Fruit fly (Drosophila melanogaster) whole organism, prepupa: ENCODE measurements around the gene Serinc.

Experiments
- Blimp-1 ChIP-seq: fragments of 200-800 bp; sonication (Bioruptor generic); optimal IDR thresholded peaks from 3 replicates; lab custom pipeline; 2017; ENCODE audit warnings: missing biosample characterization, missing genetic modification characterization, mild to moderate bottlenecking, moderate library complexity, missing genetic modification reagents
- CG11294 ChIP-seq: fragments of 200-800 bp; sonication (Bioruptor generic); IDR thresholded peaks from 2 replicates; pipeline ENCODE4 v1.3.6; 2022; ENCODE audit warnings: missing biosample characterization, missing genetic modification characterization
- CG11762 ChIP-seq: fragments of 200-800 bp; sonication (Bioruptor generic); optimal IDR thresholded peaks from 3 replicates; lab custom pipeline; 2016; ENCODE audit warnings: missing biosample characterization, missing genetic modification characterization; ENCODE audit not compliant: insufficient read depth
- CG11902 ChIP-seq: fragments of 200-800 bp; sonication (Bioruptor generic); optimal IDR thresholded peaks from 3 replicates; lab custom pipeline; 2016; ENCODE audit warnings: missing biosample characterization, missing genetic modification characterization
- CG1621 ChIP-seq: fragments of 200-800 bp; sonication (Bioruptor generic); optimal IDR thresholded peaks from 3 replicates; lab custom pipeline; 2018; ENCODE audit warnings: missing biosample characterization, mild to moderate bottlenecking, missing genetic modification characterization
- CG3032 ChIP-seq: fragments of 200-800 bp; optimal IDR thresholded peaks from 2 replicates; lab custom pipeline; 2019; ENCODE audit warnings: missing biosample characterization, mild to moderate bottlenecking, missing genetic modification characterization, moderate library complexity
- CG32006 ChIP-seq: fragments of 200-800 bp; sonication (Bioruptor generic); optimal IDR thresholded peaks from 3 replicates; lab custom pipeline; 2017; ENCODE audit warnings: missing biosample characterization, mild to moderate bottlenecking, missing genetic modification characterization
- CG3919 ChIP-seq: fragments of 200-800 bp; sonication (Bioruptor generic); optimal IDR thresholded peaks from 3 replicates; lab custom pipeline; 2016; ENCODE audit warnings: missing biosample characterization, missing genetic modification characterization
- CG4318 ChIP-seq: fragments of 200-800 bp; sonication (Bioruptor generic); optimal IDR thresholded peaks from 3 replicates; lab custom pipeline; 2017; ENCODE audit warnings: missing biosample characterization, mild to moderate bottlenecking, missing genetic modification characterization
- CG6276 ChIP-seq: fragments of 200-800 bp; sonication (Bioruptor generic); optimal IDR thresholded peaks from 2 replicates; lab custom pipeline; 2017; ENCODE audit warnings: missing biosample characterization, mild to moderate bottlenecking, missing genetic modification characterization
- CG6808 ChIP-seq: fragments of 200-800 bp; sonication (Bioruptor generic); optimal IDR thresholded peaks from 3 replicates; lab custom pipeline; 2017; ENCODE audit warnings: missing biosample characterization, missing genetic modification characterization, mild to moderate bottlenecking, moderate library complexity, missing genetic modification reagents
- CG8119 ChIP-seq: fragments of 200-800 bp; sonication (Bioruptor generic); IDR thresholded peaks from 3 replicates; pipeline ENCODE4 v1.3.6; 2022; ENCODE audit warnings: missing biosample characterization, missing genetic modification characterization
- CG9139 ChIP-seq: fragments of 200-800 bp; sonication (Bioruptor generic); optimal IDR thresholded peaks from 3 replicates; lab custom pipeline; 2017; ENCODE audit warnings: missing biosample characterization, mild to moderate bottlenecking, missing genetic modification characterization
- Eip75B ChIP-seq: fragments of 200-800 bp; sonication (Bioruptor generic); optimal IDR thresholded peaks from 3 replicates; lab custom pipeline; 2016; ENCODE audit warnings: missing biosample characterization, missing genetic modification characterization
- Eip78C ChIP-seq: fragments of 200-800 bp; sonication (Bioruptor generic); peaks from one replicate; lab custom pipeline; 2016; ENCODE audit warnings: missing biosample characterization, missing genetic modification characterization
- Eip93F ChIP-seq: fragments of 200-800 bp; sonication (Bioruptor generic); optimal IDR thresholded peaks from 2 replicates; lab custom pipeline; 2016; ENCODE audit warnings: missing biosample characterization, mild to moderate bottlenecking, missing genetic modification characterization
- Ets96B ChIP-seq: fragments of 200-800 bp; optimal IDR thresholded peaks from 2 replicates; lab custom pipeline; 2019; ENCODE audit warnings: missing biosample characterization, mild to moderate bottlenecking, missing genetic modification characterization, moderate library complexity
- Gug ChIP-seq: fragments of 200-800 bp; sonication (Bioruptor generic); IDR thresholded peaks from 2 replicates; pipeline ENCODE4 v1.3.6; 2022; ENCODE audit warnings: missing biosample characterization, missing genetic modification characterization
- Hr39 ChIP-seq: fragments of 200-800 bp; sonication (Bioruptor generic); optimal IDR thresholded peaks from 2 replicates; lab custom pipeline; 2016; ENCODE audit warnings: missing biosample characterization, missing genetic modification characterization
- Met ChIP-seq: fragments of 200-800 bp; sonication (Bioruptor generic); optimal IDR thresholded peaks from 3 replicates; lab custom pipeline; 2016; ENCODE audit warnings: missing biosample characterization, missing genetic modification characterization
- OdsH ChIP-seq: fragments of 200-800 bp; sonication (Bioruptor generic); optimal IDR thresholded peaks from 3 replicates; lab custom pipeline; 2016; ENCODE audit warnings: missing biosample characterization, missing genetic modification characterization
- Smox ChIP-seq: fragments of 200-800 bp; sonication (Bioruptor generic); optimal IDR thresholded peaks from 3 replicates; lab custom pipeline; 2016; ENCODE audit warnings: missing biosample characterization, missing genetic modification characterization
- Sox14 ChIP-seq: fragments of 200-800 bp; sonication (Bioruptor generic); optimal IDR thresholded peaks from 3 replicates; lab custom pipeline; 2016; ENCODE audit warnings: missing biosample characterization, missing genetic modification characterization
- dac ChIP-seq: fragments of 200-800 bp; sonication (Bioruptor generic); optimal IDR thresholded peaks from 2 replicates; lab custom pipeline; 2017; ENCODE audit warnings: missing biosample characterization, mild to moderate bottlenecking, missing genetic modification characterization
- eg ChIP-seq: fragments of 200-800 bp; sonication (Bioruptor generic); IDR thresholded peaks from 3 replicates; pipeline ENCODE4 v1.3.6; 2022; ENCODE audit warnings: missing biosample characterization, missing genetic modification characterization
- esn ChIP-seq: fragments of 200-800 bp; sonication (Bioruptor generic); optimal IDR thresholded peaks from 2 replicates; lab custom pipeline; 2016; ENCODE audit warnings: missing biosample characterization, mild to moderate bottlenecking, missing genetic modification characterization, moderate library complexity
- fd85E ChIP-seq: fragments of 200-800 bp; sonication (Bioruptor generic); optimal IDR thresholded peaks from 3 replicates; lab custom pipeline; 2016; ENCODE audit warnings: missing biosample characterization, missing genetic modification characterization
- fkh ChIP-seq: fragments of 200-800 bp; sonication (Bioruptor generic); optimal IDR thresholded peaks from 3 replicates; lab custom pipeline; 2017; ENCODE audit warnings: missing biosample characterization, mild to moderate bottlenecking, missing genetic modification characterization, moderate library complexity
- net ChIP-seq: fragments of 200-800 bp; sonication (Bioruptor generic); optimal IDR thresholded peaks from 3 replicates; lab custom pipeline; 2016; ENCODE audit warnings: missing biosample characterization, missing genetic modification characterization
- pdm3 ChIP-seq: fragments of 200-800 bp; sonication (Bioruptor generic); optimal IDR thresholded peaks from 3 replicates; lab custom pipeline; 2016; ENCODE audit warnings: missing biosample characterization, missing genetic modification characterization
- salr ChIP-seq, 2 experiments: fragments of 200-800 bp; sonication (Bioruptor generic); optimal IDR thresholded peaks; 3 replicates each; lab custom pipeline; 2016 to 2018; ENCODE audit warnings: missing biosample characterization in 2 of 2, missing genetic modification characterization in 2 of 2, mild to moderate bottlenecking in 1 of 2
- spab ChIP-seq: fragments of 200-800 bp; sonication (Bioruptor generic); optimal IDR thresholded peaks from 2 replicates; lab custom pipeline; 2017; ENCODE audit warnings: missing biosample characterization, mild to moderate bottlenecking, missing genetic modification characterization, missing genetic modification reagents
- ss ChIP-seq, 2 experiments: fragments of 200-800 bp; sonication (Bioruptor generic); optimal IDR thresholded peaks; 2 replicates in 1 of 2; 3 replicates in 1 of 2; lab custom pipeline; 2017 to 2018; ENCODE audit warnings: mild to moderate bottlenecking in 2 of 2, missing biosample characterization in 2 of 2, missing genetic modification characterization in 2 of 2, moderate library complexity in 1 of 2
- svp ChIP-seq: fragments of 200-800 bp; sonication (Bioruptor generic); peaks from one replicate; lab custom pipeline; 2016; ENCODE audit warnings: missing biosample characterization, missing genetic modification characterization
- topi ChIP-seq: fragments of 200-800 bp; sonication (Bioruptor generic); optimal IDR thresholded peaks from 3 replicates; lab custom pipeline; 2016; ENCODE audit warnings: missing biosample characterization, missing genetic modification characterization
- vri ChIP-seq: fragments of 200-800 bp; sonication (Bioruptor generic); optimal IDR thresholded peaks from 3 replicates; lab custom pipeline; 2016; ENCODE audit warnings: missing biosample characterization, mild to moderate bottlenecking, missing genetic modification characterization

The Serinc gene

dm6 chr3L:16385880-16386584, 26.5 kb upstream of the Serinc start, which contains the start of the genes Agpat3 and RAF2 (continued):
- no peak for TF ChIP-seq vri (GFP tag; lab: Kevin White, UChicago)
- peak; percentile 29 for TF ChIP-seq Ets96B (tag; lab: Kevin White, UChicago)
- TF ChIP-seq topi (GFP tag; lab: Kevin White, UChicago), result no peak
- TF ChIP-seq Blimp-1 (GFP tag; lab: Kevin White, UChicago), result no peak
- no peak for TF ChIP-seq pdm3 (GFP tag; lab: Kevin White, UChicago)
- TF ChIP-seq fkh (GFP tag; lab: Kevin White, UChicago), result no peak
- TF ChIP-seq CG3032 (tag; lab: Kevin White, UChicago), result peak; percentile 57
- TF ChIP-seq CG9139 (GFP tag; lab: Kevin White, UChicago), result no peak
- TF ChIP-seq CG8119 (GFP tag; lab: Robert Waterston, UW), result 0 out of 3 replicates have a peak, but pooled peaks have one; percentile 29

dm6 chr3L:16390793-16391192, 21.7 kb upstream of the Serinc start:
- peak; percentile 37 for TF ChIP-seq Eip78C (GFP tag; lab: Kevin White, UChicago)
- no peak for TF ChIP-seq Sox14 (GFP tag; lab: Kevin White, UChicago)
- TF ChIP-seq CG3919 (GFP tag; lab: Kevin White, UChicago), result no peak
- peak; percentile 33 for TF ChIP-seq svp (GFP tag; lab: Kevin White, UChicago)

- TF ChIP-seq Eip78C (GFP tag; lab: Kevin White, UChicago) (no peak), fd85E (no peak), Met (GFP tag; lab: Kevin White, UChicago) (no peak), CG4318 (GFP tag; lab: Kevin White, UChicago) (no peak), Smox (GFP tag; lab: Kevin White, UChicago) (no peak), dac (GFP tag; lab: Kevin White, UChicago) (no peak), Eip75B (GFP tag; lab: Kevin White, UChicago) (no peak), Eip93F (GFP tag; lab: Kevin White, UChicago) (no peak), topi (GFP tag; lab: Kevin White, UChicago) (no peak)
These were observed 21.3 kb upstream of the Serinc start for dm6 chr3L:16391257-16391656.

dm6 chr3L:16392203-16392800, 20.2 kb upstream of the Serinc start:
- TF ChIP-seq Eip78C (GFP tag; lab: Kevin White, UChicago) (no peak), CG6276 (GFP tag; lab: Kevin White, UChicago) (no peak), eg (no peak), CG6808 (GFP tag; lab: Kevin White, UChicago) (no peak), salr (GFP tag; optimal IDR thresholded peaks at IDR 0.05; lab: Kevin White, UChicago) (no peak), CG11762 (GFP tag; lab: Kevin White, UChicago) (no peak), CG32006 (GFP tag; lab: Kevin White, UChicago) (no peak), fd85E (no peak), esn (GFP tag; lab: Kevin White, UChicago) (no peak), CG1621 (tag; lab: Kevin White, UChicago) (no peak), ss (GFP tag; optimal IDR thresholded peaks at IDR 0.05; lab: Kevin White, UChicago) (no peak), spab (no peak), Eip93F (GFP tag; lab: Kevin White, UChicago) (no peak), pdm3 (GFP tag; lab: Kevin White, UChicago) (no peak), Hr39 (no peak), net (GFP tag; lab: Kevin White, UChicago) (no peak), CG11902 (GFP tag; lab: Kevin White, UChicago) (no peak), CG11294 (GFP tag; lab: Robert Waterston, UW) (no peak), OdsH (no peak), Gug (GFP tag; lab: Robert Waterston, UW) (no peak)
- TF ChIP-seq, all 60 proteins: peak for 0
